Worm (Caenorhabditis elegans) whole organism, L4 larva: Measurements from ENCODE around the gene ptrn-1.

ENCODE experiments used
- Y75B8A.6 ChIP-seq: fragments of 200-800 bp; sonication (Bioruptor generic); IDR thresholded peaks from 2 replicates; pipeline ENCODE4 v1.3.6; 2022; ENCODE audit warnings: missing genetic modification reagents, missing genetic modification characterization, missing compliant biosample characterization
- aha-1 ChIP-seq: fragments of 150-350 bp; peaks from one replicate; lab custom pipeline; 2014; ENCODE audit warnings: missing biosample characterization, missing genetic modification characterization
- aly-2 ChIP-seq: sonication (generic microtip); optimal IDR thresholded peaks from 2 replicates; lab custom pipeline; 2018; ENCODE audit warnings: missing biosample characterization, missing genetic modification characterization
- ama-1 ChIP-seq: fragments of 150-350 bp; optimal IDR thresholded peaks from 2 replicates; lab custom pipeline; 2014; ENCODE audit warnings: inconsistent platforms, mixed read lengths
- ceh-20 ChIP-seq: fragments of 200-800 bp; sonication (Bioruptor generic); IDR thresholded peaks from 2 replicates; pipeline ENCODE4 v1.3.6; 2022; ENCODE audit warnings: missing genetic modification reagents, missing genetic modification characterization, missing compliant biosample characterization
- ceh-44 ChIP-seq: fragments of 200-800 bp; sonication (Bioruptor generic); IDR thresholded peaks from 2 replicates; pipeline ENCODE4 v1.3.6; 2022; ENCODE audit warnings: missing genetic modification reagents, missing genetic modification characterization, missing compliant biosample characterization
- ces-1 ChIP-seq: fragments of 150-350 bp; sonication (generic microtip); optimal IDR thresholded peaks from 4 replicates; lab custom pipeline; 2014; ENCODE audit warnings: missing biosample characterization, missing genetic modification reagents, missing genetic modification characterization
- daf-16 ChIP-seq, 3 experiments: sonication (generic microtip); optimal IDR thresholded peaks; 2 replicates each; lab custom pipeline; 2016 to 2017; ENCODE audit warnings: missing genetic modification characterization in 3 of 3, missing genetic modification reagents in 3 of 3, mild to moderate bottlenecking in 2 of 3, missing compliant biosample characterization in 2 of 3, missing biosample characterization in 1 of 3, moderate library complexity in 1 of 3
- daf-8 ChIP-seq: fragments of 200-800 bp; sonication (Bioruptor generic); IDR thresholded peaks from 2 replicates; pipeline ENCODE4 v1.3.6; 2022; ENCODE audit warnings: missing genetic modification characterization, missing compliant biosample characterization
- dmd-6 ChIP-seq: fragments of 200-800 bp; sonication (Bioruptor generic); IDR thresholded peaks from 2 replicates; pipeline ENCODE4 v1.3.6; 2022; ENCODE audit warnings: missing genetic modification reagents, missing genetic modification characterization, missing compliant biosample characterization
- dmd-8 ChIP-seq: fragments of 200-800 bp; sonication (Bioruptor generic); IDR thresholded peaks from 2 replicates; pipeline ENCODE4 v1.3.6; 2022; ENCODE audit warnings: missing genetic modification characterization, missing compliant biosample characterization
- dve-1 ChIP-seq: sonication (generic microtip); optimal IDR thresholded peaks from 2 replicates; lab custom pipeline; 2017; ENCODE audit warnings: antibody characterized with exemption, mild to moderate bottlenecking, missing genetic modification characterization, missing compliant biosample characterization; ENCODE audit not compliant: insufficient read depth
- egl-43 ChIP-seq: fragments of 200-800 bp; sonication (Bioruptor generic); IDR thresholded peaks from 2 replicates; pipeline ENCODE4 v1.3.6; 2022; ENCODE audit warnings: missing genetic modification reagents, missing genetic modification characterization, missing compliant biosample characterization
- fkh-10 ChIP-seq: fragments of 150-350 bp; optimal IDR thresholded peaks from 2 replicates; lab custom pipeline; 2014; ENCODE audit warnings: missing biosample characterization, missing genetic modification reagents, missing genetic modification characterization
- fos-1 ChIP-seq: fragments of 150-350 bp; optimal IDR thresholded peaks from 2 replicates; lab custom pipeline; 2014; ENCODE audit warnings: missing biosample characterization, missing genetic modification characterization
- gei-8 ChIP-seq: fragments of 200-800 bp; sonication (Bioruptor generic); optimal IDR thresholded peaks from 2 replicates; lab custom pipeline; 2018; ENCODE audit warnings: mild to moderate bottlenecking, missing genetic modification characterization, missing compliant biosample characterization
- hlh-11 ChIP-seq: fragments of 200-800 bp; sonication (Bioruptor generic); optimal IDR thresholded peaks from 2 replicates; lab custom pipeline; 2018; ENCODE audit warnings: mild to moderate bottlenecking, missing genetic modification characterization, missing compliant biosample characterization
- lin-13 ChIP-seq: fragments of 150-350 bp; optimal IDR thresholded peaks from 2 replicates; lab custom pipeline; 2014; ENCODE audit warnings: missing biosample characterization, missing genetic modification reagents, missing genetic modification characterization
- lsy-2 ChIP-seq, 2 experiments: fragments of 150-350 bp in 1 of 2; sonication (generic microtip) in 1 of 2; optimal IDR thresholded peaks; 2 replicates each; lab custom pipeline; 2014 to 2017; ENCODE audit warnings: missing biosample characterization in 2 of 2, missing genetic modification characterization in 2 of 2
- madf-5 ChIP-seq, 2 experiments: fragments of 200-800 bp; sonication (Bioruptor generic); IDR thresholded peaks; 2 replicates each; pipeline ENCODE4 v1.3.6; 2022; ENCODE audit warnings: missing compliant biosample characterization in 2 of 2, missing genetic modification characterization in 2 of 2
- mep-1 ChIP-seq: fragments of 150-350 bp; sonication (generic microtip); optimal IDR thresholded peaks from 3 replicates; lab custom pipeline; 2014; ENCODE audit warnings: missing biosample characterization, missing genetic modification characterization
- mes-2 ChIP-seq: sonication (generic microtip); optimal IDR thresholded peaks from 2 replicates; lab custom pipeline; 2016; ENCODE audit warnings: missing genotype, mild to moderate bottlenecking, missing genetic modification characterization, missing compliant biosample characterization; ENCODE audit not compliant: poor library complexity, severe bottlenecking
- nhr-102 ChIP-seq: sonication (generic microtip); optimal IDR thresholded peaks from 2 replicates; lab custom pipeline; 2016; ENCODE audit warnings: mild to moderate bottlenecking, missing genetic modification characterization, moderate library complexity, missing compliant biosample characterization
- nhr-11 ChIP-seq: fragments of 150-350 bp; optimal IDR thresholded peaks from 2 replicates; lab custom pipeline; 2014; ENCODE audit warnings: missing biosample characterization, missing genetic modification characterization
- nhr-41 ChIP-seq: fragments of 200-800 bp; sonication (Bioruptor generic); IDR thresholded peaks from 2 replicates; pipeline ENCODE4 v1.3.6; 2022; ENCODE audit warnings: missing genetic modification reagents, missing genetic modification characterization, missing compliant biosample characterization
- nhr-42 ChIP-seq: fragments of 200-800 bp; sonication (Bioruptor generic); IDR thresholded peaks from 2 replicates; pipeline ENCODE4 v1.3.6; 2022; ENCODE audit warnings: missing genetic modification characterization, missing compliant biosample characterization
- nhr-76 ChIP-seq: fragments of 150-350 bp; optimal IDR thresholded peaks from 2 replicates; lab custom pipeline; 2014; ENCODE audit warnings: missing biosample characterization, missing genetic modification characterization
- php-3 ChIP-seq: fragments of 200-800 bp; sonication (Bioruptor generic); IDR thresholded peaks from 2 replicates; pipeline ENCODE4 v1.3.6; 2022; ENCODE audit warnings: missing genetic modification reagents, missing genetic modification characterization, missing compliant biosample characterization
- rbr-2 ChIP-seq: sonication (generic microtip); optimal IDR thresholded peaks from 2 replicates; lab custom pipeline; 2016; ENCODE audit warnings: missing genotype, missing genetic modification characterization, missing compliant biosample characterization
- set-16 ChIP-seq: fragments of 200-800 bp; sonication (Bioruptor generic); IDR thresholded peaks from 2 replicates; pipeline ENCODE4 v1.3.6; 2022; ENCODE audit warnings: missing genetic modification reagents, missing genetic modification characterization, missing compliant biosample characterization
- tra-1 ChIP-seq: fragments of 200-800 bp; sonication (Bioruptor generic); IDR thresholded peaks from 2 replicates; pipeline ENCODE4 v1.3.6; 2022; ENCODE audit warnings: missing genetic modification reagents, missing genetic modification characterization, missing compliant biosample characterization
- unc-62 ChIP-seq, 3 experiments: fragments of 150-350 bp in 1 of 3; sonication (generic microtip); optimal IDR thresholded peaks in 2 of 3; peaks in 1 of 3; 1 replicate in 1 of 3; 2 replicates in 2 of 3; lab custom pipeline; 2014 to 2017; ENCODE audit warnings: missing biosample characterization in 3 of 3, missing genetic modification characterization in 3 of 3, missing genetic modification reagents in 3 of 3, missing genotype in 1 of 3

The ptrn-1 gene

ce11 chrX:17019098-17019497 is 10.9 kb downstream of the ptrn-1 start:
- TF ChIP-seq fkh-10 (no peak), aha-1 (peak; percentile 91), rbr-2 (no peak)

DNA sequence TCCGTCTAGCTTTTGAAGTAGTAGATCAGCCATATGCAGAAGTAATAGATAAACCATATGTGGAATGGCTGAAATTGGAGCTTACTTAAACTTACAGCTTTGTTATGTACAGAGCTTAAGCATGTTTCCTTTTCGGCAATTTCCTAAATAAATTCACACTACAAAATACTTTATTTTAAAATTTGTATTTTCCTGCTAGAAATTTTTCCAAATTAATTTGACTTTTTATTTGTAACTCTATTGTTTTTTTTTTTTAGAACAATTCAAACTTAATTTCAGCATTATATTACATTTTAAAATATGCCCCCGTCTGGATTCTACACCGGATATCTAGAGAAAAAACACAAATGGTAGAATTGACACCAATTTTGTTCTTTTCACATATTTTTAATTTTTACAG is 16.9 kb downstream of the ptrn-1 start, which contains the start of gene F35B3.3:
Gene F35B3.3 (plus strand): TSS at position 301 of the 400 bp plus-strand sequence.
- no peak for TF ChIP-seq fos-1 (tag; lab: Kevin White, UChicago)
- TF ChIP-seq dve-1 (tag; lab: Kevin White, UChicago) = no peak
- TF ChIP-seq dmd-6 = no peak
- no peak for TF ChIP-seq mep-1
- TF ChIP-seq nhr-76 = no peak
- TF ChIP-seq gei-8 (GFP tag; lab: Kevin White, UChicago) = no peak
- TF ChIP-seq nhr-102 (tag; lab: Kevin White, UChicago) = no peak
- TF ChIP-seq php-3 (GFP tag; lab: Robert Waterston, UW) = no peak
- TF ChIP-seq lin-13 (GFP tag; lab: Kevin White, UChicago) = no peak
- no peak for TF ChIP-seq nhr-41 (GFP tag; lab: Robert Waterston, UW)
- TF ChIP-seq ceh-20 (GFP tag; lab: Robert Waterston, UW) = no peak
- TF ChIP-seq nhr-11 (tag; lab: Kevin White, UChicago) = no peak
- no peak for TF ChIP-seq tra-1
- no peak for TF ChIP-seq daf-8 (GFP tag; lab: Robert Waterston, UW)
- TF ChIP-seq aly-2 = no peak
- no peak for TF ChIP-seq set-16 (GFP tag; lab: Robert Waterston, UW)

DNA sequence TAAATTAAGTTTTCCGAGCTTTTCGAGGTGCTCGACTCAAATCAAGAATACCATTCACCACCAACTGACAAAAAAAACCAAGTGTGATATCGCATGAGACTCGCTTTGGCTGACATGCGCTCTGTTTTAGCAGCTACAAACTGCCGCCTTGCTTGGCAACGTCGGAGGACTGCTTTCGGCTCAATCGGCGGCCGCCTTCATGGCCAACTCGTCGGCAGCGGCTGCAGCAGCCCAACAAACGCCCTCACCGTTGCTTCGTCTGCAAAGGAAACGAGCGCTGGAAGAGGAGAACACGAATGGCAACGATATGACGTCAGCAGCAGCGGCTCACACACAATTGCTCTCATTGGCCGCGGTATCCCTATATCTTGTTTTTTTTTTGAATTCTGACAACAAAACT is 23.2 kb downstream of the ptrn-1 start:
- TF ChIP-seq rbr-2 (no peak), set-16 (GFP tag; lab: Robert Waterston, UW) (peak; percentile 84), egl-43 (GFP tag; lab: Robert Waterston, UW) (0 out of 2 replicates have a peak, but pooled peaks have one; percentile 35)
- TF ChIP-seq, all 104 proteins: peak for 2

DNA sequence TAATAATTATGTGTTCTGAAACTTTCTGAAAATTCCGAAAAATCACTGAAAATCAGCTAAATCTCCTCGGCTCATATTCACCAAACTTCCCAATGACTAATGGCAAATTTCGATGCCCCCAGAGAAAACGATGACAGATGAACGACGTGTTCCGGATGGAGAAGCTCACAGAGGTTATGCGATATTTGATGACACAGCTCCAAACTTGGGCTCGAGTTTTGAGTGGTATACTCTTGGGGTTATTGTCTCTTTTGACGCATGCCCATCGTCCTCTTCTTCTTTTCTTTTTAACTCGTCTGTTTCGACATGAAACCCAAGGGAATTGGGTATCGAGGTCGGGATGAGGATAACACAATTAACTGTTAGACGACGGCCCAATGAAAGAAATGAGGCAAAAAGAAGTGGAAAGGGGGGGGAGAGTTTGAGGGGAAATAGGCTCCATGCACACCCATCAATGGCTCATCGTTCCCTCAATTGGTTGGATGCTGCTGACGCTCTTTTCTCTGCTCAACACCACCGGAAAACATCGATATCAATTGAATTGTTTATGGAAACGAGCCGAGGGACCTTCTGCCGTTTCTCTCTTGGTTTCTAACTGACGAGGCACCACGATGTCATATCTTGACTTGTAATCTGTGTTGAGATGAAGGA is 26.4 kb downstream of the ptrn-1 start:
- peak in 1 of 2 experiments; percentile 13 for TF ChIP-seq lsy-2 (tag; optimal IDR thresholded peaks at IDR 0.05; lab: Kevin White, UChicago)
- TF ChIP-seq nhr-42 = no peak
- peak; percentile 49 for TF ChIP-seq ces-1 (GFP tag; lab: Kevin White, UChicago)
- peak in 1 of 2 experiments; percentile 98 for TF ChIP-seq unc-62 (GFP tag; optimal IDR thresholded peaks at IDR 0.05 in 1 of 2; lab: Kevin White, UChicago)
- TF ChIP-seq unc-62 (tag; optimal IDR thresholded peaks at IDR 0.05; lab: Kevin White, UChicago) = no peak
- TF ChIP-seq mes-2 = no peak
- TF ChIP-seq hlh-11 (tag; lab: Kevin White, UChicago) = no peak
- peak; percentile 91 for TF ChIP-seq aha-1
- no peak for TF ChIP-seq daf-16 (GFP tag; optimal IDR thresholded peaks at IDR 0.05; lab: Kevin White, UChicago)
- TF ChIP-seq daf-16 (tag; optimal IDR thresholded peaks at IDR 0.05; lab: Kevin White, UChicago) = no peak
- TF ChIP-seq Y75B8A.6 = no peak
- TF ChIP-seq rbr-2 = peak; percentile 19

DNA sequence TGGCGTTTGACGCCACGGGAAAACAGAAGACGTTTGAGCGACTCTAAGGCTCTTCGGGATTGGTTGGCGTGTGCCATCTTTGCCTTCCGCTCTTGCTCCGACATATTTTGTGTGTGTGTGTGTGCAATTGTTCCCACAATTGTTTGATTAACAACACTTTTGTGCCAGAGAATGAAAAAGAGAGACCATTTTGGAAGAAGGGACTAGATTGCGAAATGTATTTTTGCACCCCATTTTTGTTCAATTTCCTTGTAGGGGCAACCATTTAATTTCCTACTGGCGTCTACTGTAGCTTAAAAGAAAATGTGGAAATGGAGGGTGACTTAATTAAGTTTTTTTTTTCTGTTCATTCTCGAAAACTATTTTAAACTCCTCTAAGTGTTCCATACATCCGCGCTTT is 27.9 kb downstream of the ptrn-1 start:
- TF ChIP-seq unc-62 (GFP tag; optimal IDR thresholded peaks at IDR 0.05 in 1 of 2; lab: Kevin White, UChicago) (peak in 1 of 2 experiments; percentile 98), unc-62 (tag; optimal IDR thresholded peaks at IDR 0.05; lab: Kevin White, UChicago) (no peak), ama-1 (no peak), lsy-2 (tag; optimal IDR thresholded peaks at IDR 0.05; lab: Kevin White, UChicago) (peak in 1 of 2 experiments; percentile 39)

- TF ChIP-seq ceh-44 (0 out of 2 replicates have a peak, but pooled peaks have one; percentile 3), aha-1 (peak; percentile 98), madf-5 (GFP tag; IDR thresholded peaks at IDR 0.05; lab: Robert Waterston, UW) (0 out of 4 replicates have a peak, but pooled peaks of 1 of the 2 experiments have one; percentile 46), egl-43 (GFP tag; lab: Robert Waterston, UW) (0 out of 2 replicates have a peak, but pooled peaks have one; percentile 38), dmd-8 (GFP tag; lab: Robert Waterston, UW) (no peak), nhr-11 (tag; lab: Kevin White, UChicago) (no peak)
Measured at ce11 chrX:16999649-17000048, 30.4 kb downstream of the ptrn-1 start.
